Fruit fly (Drosophila melanogaster) whole organism: ENCODE data around the gene CG42727.

ENCODE experiments used
- CG8478 ChIP-seq: fragments of >200 bp; optimal IDR thresholded peaks from 2 replicates; lab custom pipeline; 2018; ENCODE audit warnings: inconsistent platforms
- Dll ChIP-seq: fragments of >200 bp; optimal IDR thresholded peaks from 2 replicates; lab custom pipeline; 2017
- EcR ChIP-seq, 2 experiments: fragments of >200 bp; optimal IDR thresholded peaks; 2 replicates each; lab custom pipeline; 2017; ENCODE audit warnings: missing biosample characterization in 2 of 2, missing genetic modification characterization in 2 of 2, missing genetic modification reagents in 2 of 2
- pan ChIP-seq: fragments of >200 bp; optimal IDR thresholded peaks from 2 replicates; lab custom pipeline; 2017
- psq ChIP-seq: fragments of >200 bp; optimal IDR thresholded peaks from 2 replicates; lab custom pipeline; 2017
- usp ChIP-seq: fragments of >200 bp; optimal IDR thresholded peaks from 2 replicates; lab custom pipeline; 2017; ENCODE audit warnings: missing biosample characterization, missing genetic modification characterization, mixed read lengths

CG42727 gene

dm6 chr3R:15339111-15339510 lies 8.7 kb upstream of the CG42727 start:
- TF ChIP-seq Dll (lab: Kevin White, UChicago) (no peak), usp (no peak), psq (lab: Kevin White, UChicago) (no peak), pan (lab: Kevin White, UChicago) (no peak), CG8478 (lab: Kevin White, UChicago) (no peak)

DNA sequence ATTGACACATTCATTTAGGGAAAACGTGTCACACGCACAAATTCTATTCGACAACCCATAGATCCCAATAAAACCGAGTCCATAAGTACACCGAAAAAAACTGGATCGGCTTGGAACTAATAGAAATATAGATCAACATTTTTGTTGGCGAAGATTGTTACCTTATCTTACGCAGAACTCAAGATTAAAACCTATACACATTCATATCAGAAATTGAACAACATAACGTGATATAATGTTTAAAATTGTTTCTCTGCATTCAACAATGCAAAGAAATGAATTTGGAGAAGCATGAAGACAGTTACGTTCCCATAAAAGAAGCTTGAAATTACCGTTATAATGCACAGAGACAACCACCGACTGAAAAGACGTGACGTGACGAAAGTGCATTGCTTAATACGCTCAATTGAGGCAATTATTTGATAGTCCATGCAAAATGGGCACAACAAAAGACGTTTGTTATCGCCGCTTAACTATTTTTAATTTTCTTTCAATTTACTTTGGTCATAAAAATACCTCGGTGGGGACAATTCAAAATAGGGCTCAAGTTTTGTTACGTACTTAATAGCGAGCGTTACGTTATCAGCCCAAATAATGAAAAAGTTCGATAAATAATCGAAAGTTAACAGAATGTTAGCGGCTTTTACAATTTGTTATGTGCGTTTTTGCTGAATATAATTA lies 7.7 kb upstream of the CG42727 start, which contains the start of gene SerRS-m:
Gene SerRS-m (plus strand): TSS at position 616 of the 681 bp plus-strand sequence.
- no peak for TF ChIP-seq CG8478 (lab: Kevin White, UChicago)
- TF ChIP-seq psq (lab: Kevin White, UChicago): no peak
- no peak for TF ChIP-seq Dll (lab: Kevin White, UChicago)

- TF ChIP-seq EcR (GFP tag; optimal IDR thresholded peaks at IDR 0.05; lab: Kevin White, UChicago) (no peak), Dll (lab: Kevin White, UChicago) (no peak), CG8478 (lab: Kevin White, UChicago) (no peak), psq (lab: Kevin White, UChicago) (no peak), pan (lab: Kevin White, UChicago) (no peak), usp (no peak)
Observed at dm6 chr3R:15342432-15342925, 5.4 kb upstream of the CG42727 start.

DNA sequence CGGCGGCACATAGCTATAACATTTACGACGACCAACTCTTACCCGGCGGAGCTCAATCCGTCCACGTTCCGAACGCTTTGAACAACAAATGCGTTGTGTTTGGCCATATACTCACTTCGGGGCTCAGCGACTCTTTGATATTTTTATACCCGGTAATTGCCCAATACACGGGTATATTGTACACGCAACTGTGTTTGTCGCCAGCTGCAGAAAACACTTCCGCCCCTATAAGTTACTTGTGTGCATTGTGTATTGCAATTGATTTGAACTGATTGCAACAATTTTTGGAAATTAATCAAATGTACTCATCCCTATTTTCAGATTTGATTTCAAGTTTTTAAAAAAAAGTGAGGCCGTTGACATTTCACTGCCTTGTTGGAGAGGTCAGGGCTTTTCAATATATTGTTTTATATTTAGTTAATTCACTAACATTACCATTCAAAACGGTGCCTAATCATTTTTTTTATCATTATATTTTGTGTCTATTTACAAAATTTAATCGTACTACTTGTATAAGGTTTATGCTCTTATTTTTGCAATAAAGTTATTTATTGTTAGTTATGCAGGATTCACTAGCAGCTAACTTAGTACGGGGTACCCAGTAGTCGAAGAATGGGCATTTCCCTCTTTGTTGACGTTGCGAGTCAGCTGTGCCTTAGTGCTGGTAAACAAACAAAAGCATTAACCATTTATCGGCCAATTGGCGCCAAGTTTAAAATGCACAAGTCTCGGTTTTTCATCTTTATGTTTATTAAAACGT lies 4.7 kb upstream of the CG42727 start, which contains the start of gene Nagk:
Gene Nagk (minus strand): TSS at position 331 of the 760 bp plus-strand sequence.
- TF ChIP-seq Dll (lab: Kevin White, UChicago) (no peak), pan (lab: Kevin White, UChicago) (peak; percentile 96)

dm6 chr3R:15345198-15346017 lies 2.4 kb upstream of the CG42727 start:
- TF ChIP-seq pan (lab: Kevin White, UChicago) (no peak), Dll (lab: Kevin White, UChicago) (no peak), usp (no peak), psq (lab: Kevin White, UChicago) (no peak), CG8478 (lab: Kevin White, UChicago) (no peak)

- TF ChIP-seq psq (lab: Kevin White, UChicago): no peak
- no peak for TF ChIP-seq EcR (GFP tag; optimal IDR thresholded peaks at IDR 0.05; lab: Kevin White, UChicago)
- no peak for TF ChIP-seq Dll (lab: Kevin White, UChicago)
- TF ChIP-seq usp: no peak
- TF ChIP-seq pan (lab: Kevin White, UChicago): no peak
- no peak for TF ChIP-seq CG8478 (lab: Kevin White, UChicago)
Observed at dm6 chr3R:15346018-15346383, 1.8 kb upstream of the CG42727 start, which contains the start of the genes Surf4 and CG31301. Surf4 (minus strand) TSS chr3R:15346176. CG31301 (plus strand) TSS chr3R:15346205.

dm6 chr3R:15350993-15351426 lies 3.2 kb downstream of the CG42727 start, which contains the start of the genes Trs33 and Tmtc4:
Trs33 (minus strand) TSS chr3R:15350995.
Tmtc4 (plus strand) TSS chr3R:15351225.
- TF ChIP-seq CG8478 (lab: Kevin White, UChicago): no peak
- no peak for TF ChIP-seq pan (lab: Kevin White, UChicago)
- no peak for TF ChIP-seq EcR (GFP tag; optimal IDR thresholded peaks at IDR 0.05; lab: Kevin White, UChicago)
- TF ChIP-seq usp: no peak
- no peak for TF ChIP-seq Dll (lab: Kevin White, UChicago)
- TF ChIP-seq psq (lab: Kevin White, UChicago): no peak

DNA sequence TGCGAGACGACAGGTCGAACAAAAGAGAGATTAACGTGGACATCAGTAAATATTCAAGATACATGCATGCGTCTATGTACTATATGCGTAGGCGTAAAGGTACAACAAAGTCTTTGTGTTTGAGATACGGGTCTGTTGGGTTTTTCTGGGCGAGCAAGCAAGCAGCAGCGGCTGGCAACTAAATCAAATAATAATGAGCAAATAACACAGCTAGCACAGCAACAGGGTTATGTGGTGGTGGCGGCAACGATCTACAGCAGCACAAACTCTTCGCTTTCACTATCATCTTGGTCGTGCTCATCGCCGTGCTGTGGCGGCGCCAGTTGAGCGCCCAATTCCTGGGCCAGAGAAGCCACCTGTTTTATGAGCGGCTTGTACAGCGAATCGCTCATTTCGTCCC lies 6.2 kb downstream of the CG42727 start:
- TF ChIP-seq Dll (lab: Kevin White, UChicago): no peak
- no peak for TF ChIP-seq psq (lab: Kevin White, UChicago)

- TF ChIP-seq CG8478 (lab: Kevin White, UChicago): no peak
- TF ChIP-seq Dll (lab: Kevin White, UChicago): no peak
- no peak for TF ChIP-seq psq (lab: Kevin White, UChicago)
- TF ChIP-seq EcR (GFP tag; optimal IDR thresholded peaks at IDR 0.05; lab: Kevin White, UChicago): no peak
- no peak for TF ChIP-seq pan (lab: Kevin White, UChicago)
- no peak for TF ChIP-seq usp
Observed at dm6 chr3R:15356152-15356551, 8.3 kb downstream of the CG42727 start.

DNA sequence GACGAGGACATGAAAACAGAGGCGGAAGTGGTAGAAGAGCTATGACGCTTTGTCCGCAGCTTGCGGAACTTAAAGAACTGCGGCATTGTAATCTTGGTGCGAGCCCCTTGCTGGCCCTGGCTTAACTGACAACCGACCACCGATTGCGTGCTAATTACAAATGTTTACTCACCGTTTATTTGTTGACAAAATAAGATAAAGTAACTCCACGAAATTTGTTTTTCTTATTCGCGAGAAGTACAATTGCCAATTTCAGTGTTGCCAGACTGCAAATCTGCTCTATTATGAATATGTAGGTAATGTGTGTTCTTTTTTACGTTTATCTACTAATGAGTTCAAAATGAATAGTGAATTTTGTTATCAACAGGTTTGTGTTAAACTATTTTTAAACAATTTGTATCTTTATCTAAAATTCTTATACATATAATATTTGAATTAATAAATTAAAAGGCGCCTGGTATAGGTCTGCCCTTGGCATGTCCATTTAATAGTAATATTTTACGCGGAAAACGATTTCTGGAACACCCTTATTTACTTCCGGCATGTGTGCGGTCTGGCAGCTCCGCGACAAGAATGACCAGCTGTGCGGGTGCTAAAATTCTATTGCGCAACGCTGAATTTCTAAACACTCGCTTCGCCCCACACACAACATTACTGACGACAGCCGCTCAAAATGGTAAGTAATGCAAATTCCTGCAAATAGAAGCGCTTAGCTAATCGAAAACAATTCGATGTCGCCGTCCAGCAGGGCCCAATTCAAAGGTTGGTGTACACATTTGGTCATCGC lies 9.0 kb downstream of the CG42727 start, which contains the start of the genes Atg4b and Hibch:
Gene Atg4b (minus strand): TSS at position 280 of the 787 bp plus-strand sequence.
Gene Hibch (plus strand): TSS at position 585 of the 787 bp plus-strand sequence.
- TF ChIP-seq psq (lab: Kevin White, UChicago) (no peak), CG8478 (lab: Kevin White, UChicago) (peak; percentile 60)

dm6 chr3R:15361490-15361889 lies 13.6 kb downstream of the CG42727 start, which contains the start of the genes Cog2 and Trax:
Cog2 (minus strand) TSS chr3R:15361657.
Trax (plus strand) TSS chr3R:15361692.
- TF ChIP-seq Dll (lab: Kevin White, UChicago) (no peak), usp (no peak), EcR (GFP tag; optimal IDR thresholded peaks at IDR 0.05; lab: Kevin White, UChicago) (no peak), pan (lab: Kevin White, UChicago) (no peak), CG8478 (lab: Kevin White, UChicago) (no peak), psq (lab: Kevin White, UChicago) (no peak)
